Fruit fly (Drosophila melanogaster) whole organism: ENCODE results near the gene RpS6.

Source experiments
- CG8478 ChIP-seq: fragments of >200 bp; optimal IDR thresholded peaks from 2 replicates; lab custom pipeline; 2018; ENCODE audit warnings: inconsistent platforms
- Dll ChIP-seq: fragments of >200 bp; optimal IDR thresholded peaks from 2 replicates; lab custom pipeline; 2017
- EcR ChIP-seq, 2 experiments: fragments of >200 bp; optimal IDR thresholded peaks; 2 replicates each; lab custom pipeline; 2017; ENCODE audit warnings: missing biosample characterization in 2 of 2, missing genetic modification characterization in 2 of 2, missing genetic modification reagents in 2 of 2
- pan ChIP-seq: fragments of >200 bp; optimal IDR thresholded peaks from 2 replicates; lab custom pipeline; 2017
- psq ChIP-seq: fragments of >200 bp; optimal IDR thresholded peaks from 2 replicates; lab custom pipeline; 2017
- usp ChIP-seq: fragments of >200 bp; optimal IDR thresholded peaks from 2 replicates; lab custom pipeline; 2017; ENCODE audit warnings: missing biosample characterization, missing genetic modification characterization, mixed read lengths

Gene RpS6

DNA sequence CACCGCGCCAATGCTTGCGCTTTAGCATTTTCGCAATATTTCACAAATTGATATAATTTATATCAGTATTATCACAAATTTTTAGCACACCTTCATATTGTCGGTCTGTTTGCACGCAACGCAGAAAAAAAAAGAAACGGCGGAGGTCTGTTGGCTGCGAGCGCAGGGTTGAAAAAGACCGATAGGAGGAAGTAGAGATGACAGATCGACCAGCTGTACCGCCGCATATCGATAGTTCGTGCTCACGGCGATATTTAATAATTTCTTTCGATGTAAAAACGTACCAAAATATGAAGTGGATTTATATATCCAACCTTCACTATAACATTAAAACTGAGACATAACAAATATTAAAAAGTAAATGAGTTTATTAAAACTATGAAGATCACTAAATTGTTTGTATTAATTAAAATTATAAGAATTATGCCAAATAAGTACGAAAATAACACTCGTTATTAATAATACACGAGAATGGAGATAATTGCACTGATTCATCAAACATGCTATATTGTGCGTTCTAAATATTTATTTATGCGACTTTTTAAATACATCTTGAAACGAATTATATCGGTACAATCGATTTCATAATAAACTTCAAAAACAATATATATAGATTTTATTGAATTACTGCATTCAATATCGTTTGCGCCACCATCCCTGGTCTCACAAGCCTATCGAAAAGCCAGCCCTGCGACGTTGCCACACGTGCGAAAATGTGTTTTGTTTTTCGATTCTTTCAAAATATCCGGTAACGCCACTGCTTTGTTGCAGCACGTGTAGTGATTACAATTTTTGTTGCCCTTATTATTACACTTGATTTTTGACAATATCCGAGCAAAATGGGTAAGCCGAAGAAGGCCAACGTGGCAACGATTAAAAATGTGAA lies at the start of gene RpS6, which contains the start of gene bys:
Gene RpS6, minus strand, starts transcription at position 179 of the 886 bp plus-strand sequence.
Gene bys, plus strand, starts transcription at position 728 of the 886 bp plus-strand sequence.
- TF ChIP-seq CG8478 (no peak), psq (lab: Kevin White, UChicago) (no peak), EcR (GFP tag; optimal IDR thresholded peaks at IDR 0.05; lab: Kevin White, UChicago) (no peak), Dll (lab: Kevin White, UChicago) (no peak), usp (no peak), pan (lab: Kevin White, UChicago) (no peak)

DNA sequence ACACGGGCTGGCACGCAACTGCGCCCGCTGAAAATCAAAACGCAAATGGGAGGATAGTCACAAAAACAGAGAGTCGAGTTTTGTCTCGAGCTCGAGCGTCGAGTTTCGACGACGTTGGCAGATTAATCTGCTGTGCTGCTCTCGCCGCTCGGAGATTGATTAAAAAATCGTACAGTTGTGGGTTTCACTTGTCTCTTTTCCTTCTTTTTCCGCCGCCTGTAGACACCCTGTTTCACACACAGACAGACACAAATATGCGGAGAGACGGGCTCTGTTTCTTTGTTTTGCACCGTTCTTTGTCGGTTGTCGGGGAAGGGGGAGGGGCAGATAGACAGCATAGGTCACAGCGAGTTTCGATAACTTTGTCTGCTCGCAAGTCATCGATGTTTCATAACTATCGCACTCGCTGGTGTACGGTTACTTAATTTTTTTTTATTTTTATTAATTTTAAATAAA lies 45.8 kb upstream of the RpS6 start, which contains the start of gene orion:
Gene orion, minus strand, starts transcription at position 51 of the 456 bp plus-strand sequence.
- TF ChIP-seq psq (lab: Kevin White, UChicago) (no peak), EcR (GFP tag; optimal IDR thresholded peaks at IDR 0.05; lab: Kevin White, UChicago) (no peak), CG8478 (no peak), Dll (lab: Kevin White, UChicago) (peak; percentile 39), pan (lab: Kevin White, UChicago) (no peak), usp (no peak)

dm6 chrX:7944772-7945722 lies 43.9 kb upstream of the RpS6 start:
- peak; percentile 94 for TF ChIP-seq Dll (lab: Kevin White, UChicago)
- TF ChIP-seq usp, result no peak
- no peak for TF ChIP-seq psq (lab: Kevin White, UChicago)

- TF ChIP-seq usp (no peak), psq (lab: Kevin White, UChicago) (no peak), Dll (lab: Kevin White, UChicago) (no peak), pan (lab: Kevin White, UChicago) (no peak), CG8478 (no peak)
These were observed 43.1 kb upstream of the RpS6 start for dm6 chrX:7944151-7944713.

dm6 chrX:7938482-7938804 lies 37.3 kb upstream of the RpS6 start:
- TF ChIP-seq Dll (lab: Kevin White, UChicago) (no peak), EcR (GFP tag; optimal IDR thresholded peaks at IDR 0.05; lab: Kevin White, UChicago) (no peak), CG8478 (no peak), psq (lab: Kevin White, UChicago) (no peak), usp (no peak), pan (lab: Kevin White, UChicago) (no peak)

- no peak for TF ChIP-seq Dll (lab: Kevin White, UChicago)
- peak in 1 of 2 experiments; percentile 91 for TF ChIP-seq EcR (GFP tag; optimal IDR thresholded peaks at IDR 0.05; lab: Kevin White, UChicago)
- no peak for TF ChIP-seq pan (lab: Kevin White, UChicago)
- no peak for TF ChIP-seq psq (lab: Kevin White, UChicago)
- TF ChIP-seq usp, result no peak
- TF ChIP-seq CG8478, result peak; percentile 34
These were observed 36.7 kb upstream of the RpS6 start for dm6 chrX:7937588-7938481.

DNA sequence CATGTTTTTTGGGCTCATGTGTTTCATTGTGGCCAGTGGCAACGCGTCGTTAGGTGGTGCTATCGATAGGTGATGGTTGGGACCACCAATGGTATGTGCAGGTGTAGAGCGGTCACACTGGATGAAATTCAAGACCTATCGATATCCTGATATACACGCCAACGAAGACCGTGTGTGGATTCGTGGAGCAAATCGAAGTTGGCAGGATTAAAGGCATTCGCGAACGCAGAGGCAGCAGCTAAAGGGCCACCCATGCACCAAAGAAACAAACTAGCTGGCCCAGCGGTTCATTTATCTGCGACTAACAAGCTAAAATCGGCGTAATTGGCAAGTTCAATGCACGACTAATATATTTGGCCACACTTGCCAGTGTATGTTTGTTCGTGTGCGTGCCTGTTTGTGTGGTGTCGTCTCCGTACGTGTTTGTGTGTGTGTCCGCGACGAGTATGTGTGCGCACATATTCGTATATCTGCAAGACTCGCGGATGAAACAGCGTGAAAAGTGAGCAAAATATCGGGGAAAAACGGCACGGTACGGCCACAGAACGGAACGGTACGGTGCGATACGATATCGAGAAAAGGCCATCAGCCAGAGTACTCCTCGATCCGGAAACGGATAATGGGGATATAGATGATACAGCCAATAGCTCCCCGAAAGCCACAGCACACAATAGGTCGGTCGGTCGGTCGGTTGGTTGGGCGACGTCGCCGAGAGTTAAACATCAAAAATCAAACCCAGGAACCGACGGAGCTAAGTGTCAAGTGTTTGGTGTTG lies 34.9 kb upstream of the RpS6 start, which contains the start of gene Ubr3:
Gene Ubr3, plus strand, starts transcription at position 99 of the 775 bp plus-strand sequence.
- TF ChIP-seq CG8478, result no peak
- TF ChIP-seq EcR (GFP tag; optimal IDR thresholded peaks at IDR 0.05; lab: Kevin White, UChicago), result no peak
- TF ChIP-seq psq (lab: Kevin White, UChicago), result no peak
- TF ChIP-seq Dll (lab: Kevin White, UChicago), result no peak
- no peak for TF ChIP-seq usp
- TF ChIP-seq pan (lab: Kevin White, UChicago), result no peak

- TF ChIP-seq pan (lab: Kevin White, UChicago), result no peak
- no peak for TF ChIP-seq EcR (GFP tag; optimal IDR thresholded peaks at IDR 0.05; lab: Kevin White, UChicago)
- TF ChIP-seq CG8478, result no peak
- TF ChIP-seq Dll (lab: Kevin White, UChicago), result no peak
- no peak for TF ChIP-seq usp
- TF ChIP-seq psq (lab: Kevin White, UChicago), result no peak
These were observed 33.5 kb upstream of the RpS6 start, which contains the start of gene RpS14b for dm6 chrX:7934679-7935078. RpS14b (plus strand) TSS chrX:7934898.

- no peak for TF ChIP-seq usp
- no peak for TF ChIP-seq pan (lab: Kevin White, UChicago)
- TF ChIP-seq CG8478, result no peak
- TF ChIP-seq Dll (lab: Kevin White, UChicago), result no peak
- no peak for TF ChIP-seq psq (lab: Kevin White, UChicago)
- TF ChIP-seq EcR (GFP tag; optimal IDR thresholded peaks at IDR 0.05; lab: Kevin White, UChicago), result no peak
These were observed 32.2 kb upstream of the RpS6 start, which contains the start of the genes Dhdds and RpS14a for dm6 chrX:7933210-7933915. Dhdds (minus strand) TSS chrX:7933351. RpS14a (plus strand) TSS chrX:7933742.
